Worm (Caenorhabditis elegans): ENCODE results near the gene R07B7.9.

The R07B7.9 gene

ce11 chrV:12103920-12104319 lies 23.7 kb upstream of the R07B7.9 start, which contains the start of gene nhr-153:
nhr-153 (plus strand) TSS chrV:12104220.
- TF ChIP-seq nhr-237 (tag; optimal IDR thresholded peaks at IDR 0.05) = no peak
- TF ChIP-seq pqm-1 (tag; optimal IDR thresholded peaks at IDR 0.05) = peak; percentile 34
- no peak for TF ChIP-seq lin-15B (tag; optimal IDR thresholded peaks at IDR 0.05)
- TF ChIP-seq elt-2 (tag; optimal IDR thresholded peaks at IDR 0.05) = peak; percentile 17
- no peak for TF ChIP-seq eor-1 (tag; optimal IDR thresholded peaks at IDR 0.05)
- TF ChIP-seq ama-1 (optimal IDR thresholded peaks at IDR 0.05) = no peak

ce11 chrV:12100794-12101343 lies 20.7 kb upstream of the R07B7.9 start, which contains the start of gene nhr-154:
nhr-154 (plus strand) TSS chrV:12101293.
- TF ChIP-seq ceh-28 (tag; optimal IDR thresholded peaks at IDR 0.05) = peak; percentile 42
- peak; percentile 23 for TF ChIP-seq elt-2 (tag; optimal IDR thresholded peaks at IDR 0.05)
- peak; percentile 25 for TF ChIP-seq pqm-1 (tag; optimal IDR thresholded peaks at IDR 0.05)
- no peak for TF ChIP-seq nhr-237 (tag; optimal IDR thresholded peaks at IDR 0.05)
- TF ChIP-seq snpc-4 (tag; optimal IDR thresholded peaks at IDR 0.05) = peak; percentile 32
- peak; percentile 75 for TF ChIP-seq pha-4 (tag; optimal IDR thresholded peaks at IDR 0.05)
- TF ChIP-seq hmg-11 (tag; optimal IDR thresholded peaks at IDR 0.05) = peak; percentile 25
- TF ChIP-seq R02D3.7 (tag; optimal IDR thresholded peaks at IDR 0.05) = no peak

ce11 chrV:12098123-12098522 lies 17.9 kb upstream of the R07B7.9 start, which contains the start of gene nhr-209:
nhr-209 (plus strand) TSS chrV:12098149.
- no peak for TF ChIP-seq hmg-11 (tag; optimal IDR thresholded peaks at IDR 0.05)
- no peak for TF ChIP-seq elt-2 (tag; optimal IDR thresholded peaks at IDR 0.05)
- TF ChIP-seq lin-15B (tag; optimal IDR thresholded peaks at IDR 0.05) = no peak
- no peak for TF ChIP-seq ceh-16 (tag; optimal IDR thresholded peaks at IDR 0.05)
- TF ChIP-seq nhr-28 (tag; optimal IDR thresholded peaks at IDR 0.05) = no peak
- TF ChIP-seq tbx-2 (tag; optimal IDR thresholded peaks at IDR 0.05) = no peak
- TF ChIP-seq pha-4 (tag; optimal IDR thresholded peaks at IDR 0.05) = no peak
- TF ChIP-seq nhr-76 (tag; optimal IDR thresholded peaks at IDR 0.05) = no peak
- no peak for TF ChIP-seq aly-2 (tag; optimal IDR thresholded peaks at IDR 0.05)
- no peak for TF ChIP-seq jun-1 (tag; optimal IDR thresholded peaks at IDR 0.05)
- no peak for TF ChIP-seq eor-1 (tag; optimal IDR thresholded peaks at IDR 0.05)
- no peak for TF ChIP-seq elt-1 (tag; optimal IDR thresholded peaks at IDR 0.05)

- TF ChIP-seq eor-1 (tag; optimal IDR thresholded peaks at IDR 0.05) (no peak), daf-12 (tag; optimal IDR thresholded peaks at IDR 0.05) (no peak), unc-39 (tag; optimal IDR thresholded peaks at IDR 0.05) (no peak), ZK546.5 (tag; optimal IDR thresholded peaks at IDR 0.05) (no peak), jun-1 (tag; optimal IDR thresholded peaks at IDR 0.05) (peak; percentile 8), nhr-23 (tag; optimal IDR thresholded peaks at IDR 0.05) (no peak), skn-1 (tag; optimal IDR thresholded peaks at IDR 0.05) (no peak), pha-4 (tag; optimal IDR thresholded peaks at IDR 0.05) (peak; percentile 87), fkh-10 (GFP tag; optimal IDR thresholded peaks at IDR 0.05) (no peak), lsy-12 (tag; optimal IDR thresholded peaks at IDR 0.05) (no peak), nhr-12 (tag; optimal IDR thresholded peaks at IDR 0.05) (no peak), elt-1 (tag; optimal IDR thresholded peaks at IDR 0.05) (no peak), ceh-28 (tag; optimal IDR thresholded peaks at IDR 0.05) (no peak), nfya-1 (tag; optimal IDR thresholded peaks at IDR 0.05; ENCODE audit: insufficient read depth) (no peak), ztf-11 (tag; optimal IDR thresholded peaks at IDR 0.05) (no peak), nhr-67 (tag; optimal IDR thresholded peaks at IDR 0.05) (no peak), sea-2 (GFP tag; optimal IDR thresholded peaks at IDR 0.05) (no peak), tbx-2 (tag; optimal IDR thresholded peaks at IDR 0.05) (no peak), R02D3.7 (tag; optimal IDR thresholded peaks at IDR 0.05) (no peak), nhr-77 (tag; optimal IDR thresholded peaks at IDR 0.05) (no peak), nhr-43 (tag; optimal IDR thresholded peaks at IDR 0.05; ENCODE audit: poor library complexity, severe bottlenecking) (no peak), nhr-28 (tag; optimal IDR thresholded peaks at IDR 0.05) (no peak), pqm-1 (tag; optimal IDR thresholded peaks at IDR 0.05) (peak; percentile 89), ztf-4 (tag; optimal IDR thresholded peaks at IDR 0.05) (no peak), ceh-9 (tag; optimal IDR thresholded peaks at IDR 0.05) (no peak), egl-27 (tag; optimal IDR thresholded peaks at IDR 0.05) (no peak), zag-1 (tag; optimal IDR thresholded peaks at IDR 0.05) (no peak), mdl-1 (tag; optimal IDR thresholded peaks at IDR 0.05) (no peak), elt-2 (tag; optimal IDR thresholded peaks at IDR 0.05) (peak; percentile 26), snpc-4 (tag; optimal IDR thresholded peaks at IDR 0.05) (no peak), nhr-25 (tag; optimal IDR thresholded peaks at IDR 0.05) (no peak), nhr-76 (tag; optimal IDR thresholded peaks at IDR 0.05) (no peak)
Measured at ce11 chrV:12095865-12096264, 15.7 kb upstream of the R07B7.9 start, which contains the start of gene nhr-207. nhr-207 (plus strand) TSS chrV:12096146.
